Fruit fly (Drosophila melanogaster): ENCODE data around the gene rdgB.

rdgB gene

DNA sequence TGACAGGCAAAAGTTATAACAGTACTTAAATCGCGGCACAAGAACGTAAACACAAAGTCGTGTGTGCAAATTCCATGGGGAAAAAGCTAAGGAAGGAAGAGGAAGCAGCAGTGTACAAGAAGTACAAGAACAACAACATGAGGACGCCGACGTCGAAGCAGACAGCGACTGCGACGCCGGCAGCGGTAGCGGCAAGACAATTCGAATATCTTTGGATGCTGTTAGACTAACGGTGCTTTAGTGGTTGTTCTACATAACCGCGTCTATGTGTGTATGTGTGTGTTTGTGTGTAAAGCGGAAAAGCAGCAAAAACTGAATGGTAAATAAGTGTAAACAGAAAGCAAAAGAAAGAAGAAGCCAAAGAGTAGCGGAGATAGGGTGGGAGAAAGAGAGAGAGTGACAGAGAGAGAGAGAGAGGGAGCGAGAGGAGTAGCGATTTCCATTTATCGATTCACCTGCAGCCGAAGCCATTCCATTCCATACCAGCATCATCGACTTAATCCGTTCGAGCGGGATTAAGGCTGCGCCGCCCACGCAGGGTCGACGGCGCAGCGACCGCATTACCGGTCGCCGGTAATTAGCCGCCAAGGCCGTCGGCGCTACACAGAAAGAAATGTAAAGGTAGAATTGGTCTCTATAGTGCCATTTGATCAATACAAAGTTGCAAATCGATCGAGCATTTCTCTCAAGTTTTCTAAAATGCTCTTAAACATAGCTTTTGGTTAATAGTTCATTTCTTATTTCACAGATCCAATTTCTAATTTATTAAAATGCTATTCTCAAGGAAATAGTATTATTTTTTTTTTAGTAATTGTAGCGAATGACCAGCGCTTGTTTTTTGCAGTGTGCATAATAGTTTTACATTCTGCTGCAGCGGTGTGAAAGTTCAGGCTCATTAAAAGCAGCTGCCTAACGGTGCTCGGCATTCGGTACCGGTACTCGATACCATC is 21.7 kb downstream of the rdgB start (continued):
- TF ChIP-seq sug (tag; optimal IDR thresholded peaks at IDR 0.05) (no peak), Sox100B (GFP tag; optimal IDR thresholded peaks at IDR 0.05) (peak; percentile 71), CG13296 (GFP tag; optimal IDR thresholded peaks at IDR 0.05) (peak; percentile 30), CG7987 (GFP tag; optimal IDR thresholded peaks at IDR 0.05) (no peak), CG3281 (GFP tag; optimal IDR thresholded peaks at IDR 0.05) (peak; percentile 49), Lpt (GFP tag; optimal IDR thresholded peaks at IDR 0.05) (no peak), Stat92E (GFP tag; optimal IDR thresholded peaks at IDR 0.05) (no peak), CG7271 (tag; optimal IDR thresholded peaks at IDR 0.05) (no peak), Dek (tag; optimal IDR thresholded peaks at IDR 0.05) (peak; percentile 27), kah (GFP tag; optimal IDR thresholded peaks at IDR 0.05) (no peak), HLH3B (GFP tag; IDR thresholded peaks at IDR 0.05) (peak; percentile 45; the same call in 1 of the 2 replicates), pan (optimal IDR thresholded peaks at IDR 0.05) (no peak), pan (GFP tag; optimal IDR thresholded peaks at IDR 0.05 in 1 of 2, IDR thresholded peaks at IDR 0.05 in 1 of 2) (peak in 1 of 2 experiments; percentile 34), CG12942 (GFP tag; optimal IDR thresholded peaks at IDR 0.05) (no peak), CG10209 (GFP tag; optimal IDR thresholded peaks at IDR 0.05) (peak; percentile 42), Ada2b (GFP tag; IDR thresholded peaks at IDR 0.05) (peak; percentile 29; the same call in 1 of the 2 replicates), CG4282 (GFP tag; optimal IDR thresholded peaks at IDR 0.05) (no peak), chm (GFP tag; IDR thresholded peaks at IDR 0.05) (no peak), gfzf (GFP tag; optimal IDR thresholded peaks at IDR 0.05) (no peak), inv (GFP tag; IDR thresholded peaks at IDR 0.05; ENCODE audit: partially characterized antibody) (no peak), Antp (GFP tag; optimal IDR thresholded peaks at IDR 0.05) (peak; percentile 11), CG30020 (tag; optimal IDR thresholded peaks at IDR 0.05) (no peak), ase (GFP tag; IDR thresholded peaks at IDR 0.05) (no peak), Atf-2 (GFP tag; optimal IDR thresholded peaks at IDR 0.05) (no peak), BEAF-32 (GFP tag; optimal IDR thresholded peaks at IDR 0.05) (no peak), Sin3A (optimal IDR thresholded peaks at IDR 0.05) (no peak), CG3163 (GFP tag; optimal IDR thresholded peaks at IDR 0.05) (no peak), CG14710 (tag; optimal IDR thresholded peaks at IDR 0.05) (peak; percentile 37), trem (tag; optimal IDR thresholded peaks at IDR 0.05) (peak; percentile 25), knrl (GFP tag; IDR thresholded peaks at IDR 0.05; ENCODE audit: partially characterized antibody) (no peak), amos (GFP tag; IDR thresholded peaks at IDR 0.05; ENCODE audit: partially characterized antibody) (no peak), vfl (GFP tag; optimal IDR thresholded peaks at IDR 0.05) (no peak), Atf6 (GFP tag; IDR thresholded peaks at IDR 0.05) (peak; percentile 52; the same call in 1 of the 2 replicates), CG1529 (GFP tag; optimal IDR thresholded peaks at IDR 0.05) (peak; percentile 35), Awh (GFP tag; IDR thresholded peaks at IDR 0.05) (no peak), Nf-YA (GFP tag; IDR thresholded peaks at IDR 0.05) (no peak), dati (GFP tag; IDR thresholded peaks at IDR 0.05) (no peak), CG18764 (GFP tag; optimal IDR thresholded peaks at IDR 0.05) (peak; percentile 16), CG30431 (GFP tag; optimal IDR thresholded peaks at IDR 0.05) (no peak), br (optimal IDR thresholded peaks at IDR 0.05) (no peak), bsh (GFP tag; optimal IDR thresholded peaks at IDR 0.05) (peak in 1 of 2 experiments; percentile 66), CG17385 (GFP tag; optimal IDR thresholded peaks at IDR 0.05) (peak; percentile 75), gcm (GFP tag; optimal IDR thresholded peaks at IDR 0.05) (peak; percentile 25), ems (GFP tag; optimal IDR thresholded peaks at IDR 0.05) (peak; percentile 44), stwl (tag; optimal IDR thresholded peaks at IDR 0.05) (no peak), cato (GFP tag; optimal IDR thresholded peaks at IDR 0.05; ENCODE audit: borderline replicate concordance) (peak; percentile 10), CG11247 (GFP tag; IDR thresholded peaks at IDR 0.05) (no peak), E2f2 (GFP tag; IDR thresholded peaks at IDR 0.05) (no peak), mld (GFP tag; IDR thresholded peaks at IDR 0.05; ENCODE audit: partially characterized antibody) (no peak)
